Worm (Caenorhabditis elegans): ENCODE results near the gene fbxc-44.

The fbxc-44 gene

DNA sequence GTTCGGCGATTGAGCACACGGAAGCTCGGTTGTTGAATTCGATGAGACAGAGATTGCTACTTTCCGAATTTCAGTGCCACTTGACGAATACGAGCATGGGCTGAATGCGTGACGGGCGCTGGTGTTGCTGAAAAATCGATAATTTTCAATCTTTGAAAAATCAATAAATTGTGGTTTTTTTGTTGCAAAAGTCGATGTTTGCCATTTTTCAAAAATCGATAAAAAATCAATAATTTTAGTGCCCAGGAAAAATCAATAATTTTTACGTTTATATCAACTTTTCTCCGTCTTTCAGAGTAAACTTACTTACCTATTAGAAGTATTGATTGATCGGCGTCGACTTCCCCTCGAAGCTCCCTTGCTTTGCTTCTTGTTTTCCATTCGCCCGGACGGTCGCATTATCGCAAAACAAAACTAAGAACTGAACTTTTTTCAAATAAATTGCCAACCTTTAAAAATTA is 19.0 kb upstream of the fbxc-44 start, which contains the start of gene C16A11.7:
C16A11.7 (minus strand) TSS at position 411 of the 461 bp plus-strand sequence.
- TF ChIP-seq ceh-90 (tag; optimal IDR thresholded peaks at IDR 0.05) (no peak), zag-1 (tag; optimal IDR thresholded peaks at IDR 0.05) (no peak), fkh-10 (GFP tag; optimal IDR thresholded peaks at IDR 0.05) (no peak), hlh-4 (tag; optimal IDR thresholded peaks at IDR 0.05) (no peak), ama-1 (optimal IDR thresholded peaks at IDR 0.05) (no peak), nhr-90 (tag; optimal IDR thresholded peaks at IDR 0.05; ENCODE audit: poor library complexity) (no peak), elt-3 (tag; optimal IDR thresholded peaks at IDR 0.05) (no peak)

- TF ChIP-seq ceh-8 (GFP tag; optimal IDR thresholded peaks at IDR 0.05), result no peak
- TF ChIP-seq fos-1 (tag; optimal IDR thresholded peaks at IDR 0.05), result no peak
- no peak for TF ChIP-seq pax-3 (tag; optimal IDR thresholded peaks at IDR 0.05)
- no peak for TF ChIP-seq fkh-8 (tag; optimal IDR thresholded peaks at IDR 0.05)
- no peak for TF ChIP-seq blmp-1 (tag; optimal IDR thresholded peaks at IDR 0.05)
- no peak for TF ChIP-seq pqm-1 (tag; optimal IDR thresholded peaks at IDR 0.05)
- no peak for TF ChIP-seq mdl-1 (tag; optimal IDR thresholded peaks at IDR 0.05)
- no peak for TF ChIP-seq zag-1 (tag; optimal IDR thresholded peaks at IDR 0.05)
- TF ChIP-seq nhr-11 (tag; optimal IDR thresholded peaks at IDR 0.05), result no peak
- no peak for TF ChIP-seq nhr-47 (tag; optimal IDR thresholded peaks at IDR 0.05)
- TF ChIP-seq egl-27 (tag; optimal IDR thresholded peaks at IDR 0.05), result no peak
- no peak for TF ChIP-seq aha-1 (tag; optimal IDR thresholded peaks at IDR 0.05)
- TF ChIP-seq lin-39 (tag; optimal IDR thresholded peaks at IDR 0.05), result no peak
- no peak for TF ChIP-seq snpc-4 (tag; optimal IDR thresholded peaks at IDR 0.05)
- no peak for TF ChIP-seq nhr-85 (tag)
- no peak for TF ChIP-seq dpl-1 (GFP tag; optimal IDR thresholded peaks at IDR 0.05)
- TF ChIP-seq ceh-90 (tag; optimal IDR thresholded peaks at IDR 0.05), result no peak
- no peak for TF ChIP-seq Y116A8C.19 (tag; optimal IDR thresholded peaks at IDR 0.05; ENCODE audit: borderline replicate concordance)
- TF ChIP-seq hlh-17 (GFP tag; optimal IDR thresholded peaks at IDR 0.05; ENCODE audit: borderline replicate concordance), result no peak
Measured at ce11 chrII:4246897-4247296, 9.3 kb upstream of the fbxc-44 start, which contains the start of gene gpa-11. gpa-11 (plus strand) TSS chrII:4247197.

DNA sequence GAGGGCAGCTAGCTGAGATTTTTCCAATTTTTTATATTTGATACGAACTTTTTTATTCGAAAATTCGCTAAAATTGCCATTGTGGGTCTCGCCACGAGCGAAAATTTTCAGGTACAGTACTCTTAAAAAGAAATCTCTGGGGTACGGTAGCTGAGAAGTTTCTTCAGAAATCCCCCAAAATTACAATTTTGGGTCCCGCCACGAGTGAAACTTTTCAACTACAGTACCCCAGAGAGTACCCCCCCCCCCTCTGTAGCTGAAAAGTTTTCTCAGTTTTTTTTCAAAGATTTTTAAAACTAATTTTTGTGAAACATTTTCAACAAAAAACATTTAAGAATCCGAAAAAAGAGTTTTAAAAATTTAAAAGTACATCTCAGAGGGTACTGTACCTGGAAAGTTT is 7.4 kb upstream of the fbxc-44 start:
- TF ChIP-seq nhr-71 (tag; optimal IDR thresholded peaks at IDR 0.05) (no peak), irx-1 (tag; optimal IDR thresholded peaks at IDR 0.05) (no peak), elt-2 (tag; optimal IDR thresholded peaks at IDR 0.05) (no peak), pax-3 (tag; optimal IDR thresholded peaks at IDR 0.05) (no peak), swsn-7 (tag; optimal IDR thresholded peaks at IDR 0.05) (no peak)

DNA sequence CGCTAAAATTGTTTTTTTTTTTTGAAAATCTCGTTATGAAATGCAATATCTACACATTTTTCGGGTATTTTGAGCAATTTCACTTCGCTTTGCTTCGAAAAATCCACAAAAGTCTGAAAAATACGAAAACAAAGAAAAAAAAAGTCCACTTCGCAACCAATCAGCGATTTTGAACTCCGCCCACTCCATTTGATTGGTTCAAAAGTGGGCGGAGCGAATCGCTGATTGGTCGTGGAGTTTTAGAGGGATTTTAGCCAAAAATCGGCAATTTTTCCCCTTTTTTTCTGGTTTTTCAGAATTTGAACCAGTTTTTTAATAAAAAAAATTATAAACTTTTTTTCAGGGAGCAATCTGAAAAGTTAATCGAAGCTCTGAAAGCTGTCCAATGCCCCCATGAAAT is 1.4 kb upstream of the fbxc-44 start:
- TF ChIP-seq efl-1 (optimal IDR thresholded peaks at IDR 0.05) (no peak), efl-1 (GFP tag; optimal IDR thresholded peaks at IDR 0.05 in 1 of 2) (peak in 1 of 2 experiments; percentile 21), pag-3 (tag; optimal IDR thresholded peaks at IDR 0.05; ENCODE audit: borderline replicate concordance, insufficient read depth) (no peak)

DNA sequence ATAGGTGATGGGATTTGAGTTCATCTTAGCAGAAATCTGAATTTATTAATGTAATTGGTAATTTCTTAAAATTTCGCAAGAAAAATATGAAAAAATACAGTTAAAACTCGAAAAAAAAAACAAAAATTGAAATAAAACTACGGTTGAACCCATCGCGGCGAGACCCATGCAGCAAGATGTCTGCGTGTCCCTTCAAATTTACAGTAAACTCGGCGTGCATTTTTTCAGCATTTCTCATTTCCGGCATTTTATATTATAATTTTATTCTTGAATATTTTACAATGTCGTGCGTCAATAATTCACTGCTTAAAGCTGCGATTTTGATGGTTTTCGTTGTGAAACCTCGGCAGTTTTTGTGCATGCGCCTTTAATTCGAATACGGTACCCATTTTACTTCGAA is 1.6 kb downstream of the fbxc-44 start, which contains the start of gene fbxc-43:
fbxc-43 (minus strand) TSS at position 38 of the 400 bp plus-strand sequence.
- TF ChIP-seq lin-15B (tag; optimal IDR thresholded peaks at IDR 0.05), result no peak
- TF ChIP-seq nhr-71 (tag; optimal IDR thresholded peaks at IDR 0.05), result no peak
- no peak for TF ChIP-seq alr-1 (tag; optimal IDR thresholded peaks at IDR 0.05; ENCODE audit: borderline replicate concordance)
- no peak for TF ChIP-seq ztf-11 (tag; optimal IDR thresholded peaks at IDR 0.05)
